Fruit fly (Drosophila melanogaster): Measurements from ENCODE around the gene Adi1.
A peak's percentile ranks its signal among the peaks of the same experiment; 100 is the strongest.

The Adi1 gene

DNA sequence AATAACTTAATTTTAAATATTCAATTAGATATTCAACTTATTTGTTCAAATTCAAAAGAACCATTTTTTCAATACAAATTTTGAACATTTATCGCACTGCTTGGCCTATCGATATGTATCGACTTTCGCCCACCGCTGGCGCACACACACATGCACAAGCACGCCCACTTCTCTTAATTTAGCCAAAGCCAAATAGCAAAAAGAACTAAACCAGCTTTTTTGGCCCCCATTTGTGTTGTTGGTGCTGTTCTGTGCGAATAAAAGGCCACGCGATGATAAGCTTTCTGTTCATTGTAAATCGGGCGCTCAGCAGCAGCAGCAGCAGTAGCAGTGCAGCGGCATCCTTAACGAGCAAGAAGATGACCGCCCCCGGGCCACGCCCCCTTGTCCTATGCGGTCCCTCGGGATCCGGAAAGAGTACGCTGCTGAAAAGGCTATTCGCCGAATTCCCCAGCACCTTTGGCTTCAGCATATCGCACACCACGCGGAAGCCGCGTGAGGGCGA is 27.8 kb downstream of the Adi1 start, which contains the start of gene CG11811 (continued):
- TF ChIP-seq CG30403 (GFP tag; optimal IDR thresholded peaks at IDR 0.05) (no peak), Hey (tag; optimal IDR thresholded peaks at IDR 0.05) (no peak), sim (GFP tag; IDR thresholded peaks at IDR 0.05) (no peak), CG13894 (tag; optimal IDR thresholded peaks at IDR 0.05) (peak; percentile 69), CG10654 (GFP tag; optimal IDR thresholded peaks at IDR 0.05) (no peak), CG13287 (GFP tag; IDR thresholded peaks at IDR 0.05; ENCODE audit: partially characterized antibody) (peak; percentile 89), lov (optimal IDR thresholded peaks at IDR 0.05) (no peak), lov (GFP tag; IDR thresholded peaks at IDR 0.05) (no peak), otp (GFP tag; IDR thresholded peaks at IDR 0.05) (no peak), jing (GFP tag; optimal IDR thresholded peaks at IDR 0.05) (no peak), CG4707 (GFP tag; optimal IDR thresholded peaks at IDR 0.05) (no peak), luna (GFP tag; optimal IDR thresholded peaks at IDR 0.05) (no peak), trh (GFP tag; optimal IDR thresholded peaks at IDR 0.05) (no peak), slou (GFP tag; optimal IDR thresholded peaks at IDR 0.05) (no peak), Camta (GFP tag; optimal IDR thresholded peaks at IDR 0.05) (no peak), Oaz (GFP tag; IDR thresholded peaks at IDR 0.05) (no peak), ftz-f1 (GFP tag; optimal IDR thresholded peaks at IDR 0.05) (peak; percentile 67), fd102C (GFP tag; optimal IDR thresholded peaks at IDR 0.05) (no peak), NC2α (GFP tag; optimal IDR thresholded peaks at IDR 0.05) (no peak), CG3065 (GFP tag; optimal IDR thresholded peaks at IDR 0.05) (peak; percentile 93), CG18476 (GFP tag; optimal IDR thresholded peaks at IDR 0.05) (no peak), Ssrp (tag; optimal IDR thresholded peaks at IDR 0.05) (no peak), tin (GFP tag; optimal IDR thresholded peaks at IDR 0.05) (no peak), Hr78 (GFP tag; optimal IDR thresholded peaks at IDR 0.05) (no peak), wek (GFP tag; optimal IDR thresholded peaks at IDR 0.05) (no peak), Dp (GFP tag; optimal IDR thresholded peaks at IDR 0.05) (peak; percentile 63), az2 (GFP tag; optimal IDR thresholded peaks at IDR 0.05) (no peak), CG17186 (GFP tag; optimal IDR thresholded peaks at IDR 0.05) (no peak), CG30431 (GFP tag; optimal IDR thresholded peaks at IDR 0.05) (no peak), CG6689 (GFP tag; IDR thresholded peaks at IDR 0.05) (no peak), org-1 (GFP tag; optimal IDR thresholded peaks at IDR 0.05) (no peak), Lim3 (GFP tag; IDR thresholded peaks at IDR 0.05) (no peak), HHEX (GFP tag; optimal IDR thresholded peaks at IDR 0.05) (no peak), CG16863 (GFP tag; optimal IDR thresholded peaks at IDR 0.05) (no peak), CG7556 (GFP tag; optimal IDR thresholded peaks at IDR 0.05) (no peak), Dad (GFP tag; optimal IDR thresholded peaks at IDR 0.05) (no peak), maf-S (GFP tag; optimal IDR thresholded peaks at IDR 0.05) (no peak), CG31365 (tag; optimal IDR thresholded peaks at IDR 0.05) (peak; percentile 80), emc (GFP tag; optimal IDR thresholded peaks at IDR 0.05) (no peak), C15 (GFP tag; IDR thresholded peaks at IDR 0.05) (no peak), gcm2 (GFP tag; optimal IDR thresholded peaks at IDR 0.05) (no peak), sqz (GFP tag; optimal IDR thresholded peaks at IDR 0.05) (peak; percentile 2), CG11093 (GFP tag; IDR thresholded peaks at IDR 0.05) (no peak), CG2875 (GFP tag; optimal IDR thresholded peaks at IDR 0.05) (no peak), E2f2 (GFP tag; IDR thresholded peaks at IDR 0.05) (peak; percentile 75), CkIIα-i1 (GFP tag; IDR thresholded peaks at IDR 0.05) (no peak), CG15514 (GFP tag; optimal IDR thresholded peaks at IDR 0.05) (peak; percentile 97), Side (GFP tag; optimal IDR thresholded peaks at IDR 0.05) (no peak), ci (GFP tag; IDR thresholded peaks at IDR 0.05) (no peak), Usf (GFP tag; optimal IDR thresholded peaks at IDR 0.05) (no peak), grau (tag; optimal IDR thresholded peaks at IDR 0.05) (peak; percentile 18), chm (GFP tag; IDR thresholded peaks at IDR 0.05) (no peak)
